Worm (Caenorhabditis elegans) whole organism, mixed stage, embryonic: ENCODE measurements around the gene F46B3.16.

Source experiments
- bed-3 ChIP-seq: fragments of 200-800 bp; sonication (Bioruptor generic); optimal IDR thresholded peaks from 3 replicates; lab custom pipeline; 2018; ENCODE audit warnings: mild to moderate bottlenecking, missing genetic modification characterization, moderate library complexity, missing compliant biosample characterization
- blmp-1 ChIP-seq: fragments of 150-350 bp; optimal IDR thresholded peaks from 2 replicates; lab custom pipeline; 2014; ENCODE audit warnings: missing biosample characterization, missing genetic modification characterization
- ceh-39 ChIP-seq: fragments of 150-350 bp; optimal IDR thresholded peaks from 2 replicates; lab custom pipeline; 2014; ENCODE audit warnings: missing biosample characterization, missing genetic modification characterization
- ceh-43 ChIP-seq: fragments of 200-800 bp; sonication (Bioruptor generic); optimal IDR thresholded peaks from 2 replicates; lab custom pipeline; 2018; ENCODE audit warnings: mild to moderate bottlenecking, missing genetic modification characterization, moderate library complexity, missing compliant biosample characterization
- ceh-83 ChIP-seq: fragments of 200-800 bp; sonication (Bioruptor generic); optimal IDR thresholded peaks from 2 replicates; lab custom pipeline; 2018; ENCODE audit warnings: mild to moderate bottlenecking, missing genetic modification characterization, missing compliant biosample characterization
- ces-1 ChIP-seq: fragments of 150-350 bp; optimal IDR thresholded peaks from 2 replicates; lab custom pipeline; 2014; ENCODE audit warnings: missing biosample characterization, missing genetic modification reagents, missing genetic modification characterization
- cnd-1 ChIP-seq: fragments of 200-800 bp; sonication (Bioruptor generic); optimal IDR thresholded peaks from 2 replicates; lab custom pipeline; 2018; ENCODE audit warnings: mild to moderate bottlenecking, missing genetic modification characterization, missing compliant biosample characterization
- drap-1 ChIP-seq: fragments of 200-800 bp; sonication (Bioruptor generic); optimal IDR thresholded peaks from 3 replicates; lab custom pipeline; 2018; ENCODE audit warnings: mild to moderate bottlenecking, missing genetic modification characterization, missing compliant biosample characterization
- elt-1 ChIP-seq: sonication (generic microtip); optimal IDR thresholded peaks from 2 replicates; lab custom pipeline; 2017; ENCODE audit warnings: missing genetic modification characterization, mild to moderate bottlenecking, missing compliant biosample characterization, antibody characterized with exemption, moderate library complexity, borderline replicate concordance; ENCODE audit not compliant: insufficient read depth
- elt-3 ChIP-seq: fragments of 150-350 bp; optimal IDR thresholded peaks from 2 replicates; lab custom pipeline; 2014; ENCODE audit warnings: missing biosample characterization, missing genetic modification characterization
- hlh-1 ChIP-seq: fragments of 150-350 bp; optimal IDR thresholded peaks from 2 replicates; lab custom pipeline; 2014; ENCODE audit warnings: missing biosample characterization, missing genetic modification reagents, missing genetic modification characterization
- lin-13 ChIP-seq: fragments of 150-350 bp; optimal IDR thresholded peaks from 2 replicates; lab custom pipeline; 2014; ENCODE audit warnings: missing biosample characterization, missing genetic modification characterization
- lin-32 ChIP-seq: fragments of 200-800 bp; sonication (Bioruptor generic); optimal IDR thresholded peaks from 2 replicates; lab custom pipeline; 2018; ENCODE audit warnings: mild to moderate bottlenecking, missing genetic modification characterization, missing compliant biosample characterization
- lsy-2 ChIP-seq: fragments of 150-350 bp; optimal IDR thresholded peaks from 2 replicates; lab custom pipeline; 2014; ENCODE audit warnings: missing biosample characterization, missing genetic modification characterization
- mep-1 ChIP-seq: fragments of 150-350 bp; optimal IDR thresholded peaks from 2 replicates; lab custom pipeline; 2017; ENCODE audit warnings: missing biosample characterization, missing genetic modification reagents, missing genetic modification characterization, inconsistent platforms
- mls-2 ChIP-seq: sonication (generic microtip); optimal IDR thresholded peaks from 2 replicates; lab custom pipeline; 2016; ENCODE audit warnings: mild to moderate bottlenecking, missing genetic modification characterization, moderate library complexity, missing compliant biosample characterization
- nhr-12 ChIP-seq: fragments of 150-350 bp; optimal IDR thresholded peaks from 2 replicates; lab custom pipeline; 2014; ENCODE audit warnings: missing biosample characterization, missing genetic modification characterization
- nhr-2 ChIP-seq: fragments of 150-350 bp; optimal IDR thresholded peaks from 2 replicates; lab custom pipeline; 2014; ENCODE audit warnings: missing biosample characterization, missing genetic modification characterization
- nhr-237 ChIP-seq: fragments of 150-350 bp; optimal IDR thresholded peaks from 2 replicates; lab custom pipeline; 2014; ENCODE audit warnings: missing biosample characterization, missing genetic modification characterization
- nhr-28 ChIP-seq: fragments of 150-350 bp; optimal IDR thresholded peaks from 2 replicates; lab custom pipeline; 2014; ENCODE audit warnings: missing biosample characterization, missing genetic modification characterization
- nhr-76 ChIP-seq: sonication (generic microtip); optimal IDR thresholded peaks from 2 replicates; lab custom pipeline; 2017; ENCODE audit warnings: missing biosample characterization, missing genetic modification characterization
- pha-4 ChIP-seq: fragments of 150-350 bp; optimal IDR thresholded peaks from 2 replicates; lab custom pipeline; 2018; ENCODE audit warnings: missing biosample characterization, missing genetic modification reagents, missing genetic modification characterization
- sem-2 ChIP-seq: fragments of 200-800 bp; sonication (Bioruptor generic); optimal IDR thresholded peaks from 2 replicates; lab custom pipeline; 2018; ENCODE audit warnings: mild to moderate bottlenecking, missing genetic modification characterization, missing compliant biosample characterization
- snpc-4 ChIP-seq: fragments of 150-350 bp; optimal IDR thresholded peaks from 2 replicates; lab custom pipeline; 2014; ENCODE audit warnings: missing biosample characterization, missing genetic modification characterization
- tbx-8 ChIP-seq: fragments of 200-800 bp; sonication (Bioruptor generic); optimal IDR thresholded peaks from 2 replicates; lab custom pipeline; 2018; ENCODE audit warnings: mild to moderate bottlenecking, missing genetic modification characterization, moderate library complexity, missing compliant biosample characterization
- unc-120 ChIP-seq: sonication (generic microtip); optimal IDR thresholded peaks from 2 replicates; lab custom pipeline; 2017; ENCODE audit warnings: missing genetic modification characterization, missing compliant biosample characterization; ENCODE audit not compliant: poor library complexity, severe bottlenecking
- unc-39 ChIP-seq: fragments of 150-350 bp; optimal IDR thresholded peaks from 2 replicates; lab custom pipeline; 2014; ENCODE audit warnings: missing biosample characterization, missing genetic modification characterization
- unc-62 ChIP-seq: fragments of 150-350 bp; optimal IDR thresholded peaks from 2 replicates; lab custom pipeline; 2014; ENCODE audit warnings: missing biosample characterization, missing genetic modification reagents, missing genetic modification characterization
- zip-8 ChIP-seq: fragments of 150-350 bp; optimal IDR thresholded peaks from 2 replicates; lab custom pipeline; 2014; ENCODE audit warnings: missing biosample characterization, missing genetic modification characterization
- ztf-11 ChIP-seq: fragments of 150-350 bp; optimal IDR thresholded peaks from 2 replicates; lab custom pipeline; 2014; ENCODE audit warnings: missing biosample characterization, missing genetic modification characterization

F46B3.16 gene

DNA sequence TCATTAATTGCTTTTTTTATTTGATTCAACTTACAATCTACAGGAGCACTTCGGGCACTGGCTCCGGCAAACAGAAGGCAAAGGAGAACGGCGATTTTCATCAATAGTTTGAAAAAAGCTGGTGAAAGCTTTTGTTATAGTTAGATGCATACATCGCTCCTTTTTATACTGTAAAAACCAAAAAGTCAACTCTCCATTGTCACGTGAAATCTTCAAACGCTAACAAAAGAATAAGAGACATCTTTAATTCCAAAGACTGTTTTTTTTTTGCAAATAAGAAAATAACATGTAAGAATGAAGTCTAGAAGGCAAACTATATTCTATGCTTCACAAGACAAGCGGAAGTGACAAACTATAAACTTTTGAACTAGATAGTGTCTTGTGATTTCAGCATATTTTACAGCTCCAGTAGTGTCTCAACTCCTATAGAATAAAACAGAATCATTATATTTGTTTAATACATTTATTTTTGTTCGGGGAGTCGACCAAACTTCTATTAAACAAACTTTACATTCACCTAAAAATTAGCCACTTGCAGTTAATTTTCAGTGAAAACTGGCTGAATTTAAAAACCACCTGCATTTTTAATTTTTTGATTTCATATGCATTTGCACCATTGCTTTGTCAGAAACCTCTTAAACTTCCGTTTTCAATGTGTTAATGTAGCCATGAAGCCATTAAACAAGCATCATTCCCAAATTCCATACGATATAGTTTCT is 8.2 kb upstream of the F46B3.16 start, which contains the start of the genes F46B3.9 and srz-18:
F46B3.9 (minus strand) TSS at position 101 of the 719 bp plus-strand sequence.
srz-18 (plus strand) TSS at position 669 of the 719 bp plus-strand sequence.
- TF ChIP-seq unc-39 (tag; lab: Kevin White, UChicago) (no peak), pha-4 (no peak), cnd-1 (tag; lab: Kevin White, UChicago) (no peak), zip-8 (no peak), ceh-39 (tag; lab: Kevin White, UChicago) (no peak), nhr-28 (tag; lab: Kevin White, UChicago) (no peak), tbx-8 (GFP tag; lab: Kevin White, UChicago) (no peak)

DNA sequence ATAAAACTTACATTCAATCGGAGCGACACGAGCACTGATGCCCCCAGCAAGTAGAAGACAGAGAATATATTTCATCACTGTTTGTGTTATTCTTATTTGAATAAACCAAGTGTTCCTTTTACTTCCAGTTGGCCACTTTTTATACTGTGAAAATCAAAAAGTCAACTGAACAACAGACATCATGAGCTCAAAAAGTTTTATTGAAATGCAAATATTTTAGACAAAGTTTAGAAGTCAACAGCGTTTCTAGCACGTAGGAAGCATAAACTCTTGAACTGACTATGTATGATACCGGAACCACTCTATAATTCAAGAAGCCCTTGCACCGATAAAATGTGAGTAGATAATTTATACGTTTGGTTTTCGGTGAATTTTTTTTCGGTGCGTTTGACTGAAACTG is 3.2 kb upstream of the F46B3.16 start, which contains the start of gene F46B3.14:
F46B3.14 (minus strand) TSS at position 101 of the 400 bp plus-strand sequence.
- TF ChIP-seq drap-1 (GFP tag; lab: Kevin White, UChicago) (no peak), mep-1 (tag; lab: Kevin White, UChicago) (no peak), nhr-76 (tag; lab: Kevin White, UChicago) (no peak)

DNA sequence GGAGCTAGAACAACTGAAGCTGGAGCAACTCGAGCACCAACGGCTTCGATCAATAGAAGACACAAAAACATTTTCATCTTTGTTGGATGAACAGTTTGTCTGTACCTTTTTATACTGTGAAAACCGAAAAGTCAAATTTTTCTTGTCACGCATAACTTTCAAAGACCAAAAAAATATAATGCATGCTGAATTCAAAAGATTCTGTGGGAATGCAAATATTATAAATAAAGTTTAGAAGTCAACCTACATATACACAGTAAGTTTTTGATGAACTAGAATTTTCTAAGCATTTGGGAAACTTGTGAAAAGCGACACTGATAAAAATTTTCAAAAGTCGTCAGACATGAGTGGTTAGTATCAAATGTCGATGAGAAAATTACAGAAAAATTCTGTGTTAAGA is 811 bp upstream of the F46B3.16 start, which contains the start of gene F46B3.15:
F46B3.15 (minus strand) TSS at position 101 of the 400 bp plus-strand sequence.
- no peak for TF ChIP-seq nhr-12 (tag; lab: Kevin White, UChicago)
- no peak for TF ChIP-seq ceh-43 (GFP tag; lab: Kevin White, UChicago)

DNA sequence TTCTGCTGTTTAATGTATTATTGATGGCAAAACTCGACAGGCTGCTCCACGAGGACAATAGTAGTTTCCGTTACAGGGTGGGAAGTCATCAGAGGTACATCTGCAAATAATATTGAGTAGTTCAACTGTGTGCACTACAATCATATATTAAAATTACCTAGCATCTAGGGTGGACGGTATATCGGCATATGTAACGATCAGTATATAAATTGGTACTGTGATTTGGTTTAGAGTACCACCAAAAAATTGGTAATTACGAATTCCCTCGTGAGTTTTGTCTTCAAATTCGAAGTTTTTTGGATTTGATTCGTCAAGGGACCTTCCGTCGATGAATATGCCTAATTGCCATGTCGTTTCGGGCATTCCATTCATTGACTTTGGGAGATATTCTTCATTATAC is 2.4 kb downstream of the F46B3.16 start, which contains the start of gene ttr-13:
ttr-13 (minus strand) TSS at position 101 of the 400 bp plus-strand sequence.
- TF ChIP-seq nhr-76 (tag; lab: Kevin White, UChicago) (no peak), elt-3 (no peak), pha-4 (no peak), cnd-1 (tag; lab: Kevin White, UChicago) (no peak), mls-2 (tag; lab: Kevin White, UChicago) (no peak), ztf-11 (no peak), lin-32 (GFP tag; lab: Kevin White, UChicago) (no peak), bed-3 (GFP tag; lab: Kevin White, UChicago) (no peak), lin-13 (tag; lab: Kevin White, UChicago) (no peak), unc-120 (no peak), nhr-237 (tag; lab: Kevin White, UChicago) (no peak), nhr-2 (tag; lab: Kevin White, UChicago) (no peak), snpc-4 (tag; lab: Kevin White, UChicago) (no peak), elt-1 (no peak)

DNA sequence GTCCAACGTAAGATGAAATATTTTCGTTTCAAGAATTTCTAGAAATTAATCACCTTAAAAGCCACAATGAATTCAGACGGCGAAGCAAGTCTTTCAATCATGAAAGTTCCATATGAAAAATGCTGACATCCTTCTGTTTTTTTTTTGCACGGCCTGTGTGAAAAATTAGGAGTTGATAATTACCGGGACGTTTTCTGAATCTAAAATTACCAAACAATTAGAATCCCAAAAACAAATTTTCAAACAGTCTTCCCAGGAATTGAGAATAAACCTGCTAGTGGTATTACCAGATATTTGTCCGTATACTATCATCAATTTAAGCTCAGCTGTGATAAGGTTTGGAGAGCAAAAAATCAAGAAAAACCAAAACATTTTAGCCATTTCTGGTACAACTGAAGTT is 3.9 kb downstream of the F46B3.16 start, which contains the start of gene Y44A6B.3:
Y44A6B.3 (minus strand) TSS at position 101 of the 400 bp plus-strand sequence.
- TF ChIP-seq ceh-83 (GFP tag; lab: Kevin White, UChicago) = no peak
- no peak for TF ChIP-seq zip-8
- TF ChIP-seq lsy-2 = no peak
- TF ChIP-seq cnd-1 (tag; lab: Kevin White, UChicago) = no peak
- TF ChIP-seq ces-1 (GFP tag; lab: Kevin White, UChicago) = no peak
- no peak for TF ChIP-seq ceh-39 (tag; lab: Kevin White, UChicago)
- TF ChIP-seq nhr-2 (tag; lab: Kevin White, UChicago) = no peak
- no peak for TF ChIP-seq mls-2 (tag; lab: Kevin White, UChicago)
- TF ChIP-seq nhr-237 (tag; lab: Kevin White, UChicago) = no peak
- TF ChIP-seq sem-2 = no peak
- no peak for TF ChIP-seq blmp-1 (tag; lab: Kevin White, UChicago)
- no peak for TF ChIP-seq hlh-1
- TF ChIP-seq elt-1 = no peak
- no peak for TF ChIP-seq lin-32 (GFP tag; lab: Kevin White, UChicago)
- no peak for TF ChIP-seq nhr-76 (tag; lab: Kevin White, UChicago)
- TF ChIP-seq unc-120 = no peak
- TF ChIP-seq unc-39 (tag; lab: Kevin White, UChicago) = no peak
- no peak for TF ChIP-seq unc-62
